3 fruit fly cellular contexts compared by ENCODE assay signal in the genomic region with DNA sequence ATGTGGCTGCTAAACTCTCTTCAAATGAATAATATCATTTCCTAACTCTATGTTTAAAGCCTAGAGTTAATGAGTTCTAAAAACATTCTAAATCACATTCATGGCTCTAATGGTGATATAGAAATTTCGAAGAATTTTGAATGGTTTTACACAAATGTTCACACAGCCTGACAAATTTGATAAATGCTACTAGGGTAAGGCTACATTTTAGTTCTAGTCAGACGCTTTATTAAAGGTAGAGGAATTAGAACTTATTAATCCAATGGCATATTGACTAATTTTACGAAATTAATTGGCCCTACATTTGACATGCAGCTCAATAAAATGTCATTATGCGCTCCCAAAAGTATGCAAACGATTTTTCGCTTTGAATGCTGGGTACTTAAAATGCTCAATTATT.
TF ChIP-seq lines count a peak whose summit lies in the region.

No protein-coding gene starts in this region.

- peak; percentile 1 to 3 for TF ChIP-seq CTCF in S2 (optimal IDR thresholded peaks at IDR 0.05; lab: Kevin White, UChicago)
- TF ChIP-seq CTCF in whole organism, embryonic (GFP tag; optimal IDR thresholded peaks at IDR 0.05; lab: Kevin White, UChicago) = peak; percentile 39

TF ChIP-seq in whole organism, embryonic, 481 proteins besides CTCF, POLR2A, EP300 and RAD21:
- TF ChIP-seq chif (GFP tag; optimal IDR thresholded peaks at IDR 0.05; lab: Kevin White, UChicago) = no peak
- no peak for TF ChIP-seq CG6854 (GFP tag; optimal IDR thresholded peaks at IDR 0.05; lab: Kevin White, UChicago)
- TF ChIP-seq Asciz (GFP tag; optimal IDR thresholded peaks at IDR 0.05; lab: Kevin White, UChicago) = no peak
- TF ChIP-seq CG9437 (GFP tag; optimal IDR thresholded peaks at IDR 0.05; lab: Kevin White, UChicago) = no peak
- peak; percentile 18 for TF ChIP-seq CG15479 (GFP tag; optimal IDR thresholded peaks at IDR 0.05; lab: Kevin White, UChicago)
- TF ChIP-seq CG11504 (tag; optimal IDR thresholded peaks at IDR 0.05; lab: Kevin White, UChicago) = peak; percentile 2
- TF ChIP-seq prd (optimal IDR thresholded peaks at IDR 0.05; lab: Kevin White, UChicago) = peak in 1 of 2 experiments; percentile 82
- no peak for TF ChIP-seq prd (GFP tag; IDR thresholded peaks at IDR 0.05; lab: Robert Waterston, UW)

TF ChIP-seq in whole organism, wandering third instar larva, 38 proteins besides CTCF, POLR2A, EP300 and RAD21:
- TF ChIP-seq Vsx2 (GFP tag; optimal IDR thresholded peaks at IDR 0.05; lab: Kevin White, UChicago; ENCODE audit: partially characterized antibody) = peak; percentile 25
- no peak for TF ChIP-seq Sp1 (GFP tag; optimal IDR thresholded peaks at IDR 0.05; lab: Kevin White, UChicago)
- TF ChIP-seq Myc (optimal IDR thresholded peaks at IDR 0.05; lab: Kevin White, UChicago) = peak; percentile 80
TF ChIP-seq in whole organism, wandering third instar larva: peak in this region for 2.
